Worm (Caenorhabditis elegans) whole organism, L4 larva: Measurements from ENCODE around the gene K02C4.5.

ENCODE experiments used
- ama-1 ChIP-seq: fragments of 150-350 bp; optimal IDR thresholded peaks from 2 replicates; lab custom pipeline; 2014; ENCODE audit warnings: inconsistent platforms, mixed read lengths
- arid-1 ChIP-seq: fragments of 200-800 bp; sonication (Bioruptor generic); conservative IDR thresholded peaks from 2 replicates; pipeline ENCODE4 v1.3.6; 2022; ENCODE audit warnings: missing genetic modification reagents, missing genetic modification characterization, missing compliant biosample characterization
- ceh-82 ChIP-seq: sonication (generic microtip); optimal IDR thresholded peaks from 2 replicates; lab custom pipeline; 2017; ENCODE audit warnings: missing biosample characterization, missing genetic modification characterization
- daf-8 ChIP-seq: fragments of 200-800 bp; sonication (Bioruptor generic); IDR thresholded peaks from 2 replicates; pipeline ENCODE4 v1.3.6; 2022; ENCODE audit warnings: missing genetic modification characterization, missing compliant biosample characterization
- mdl-1 ChIP-seq, 2 experiments: fragments of 150-350 bp in 1 of 2; sonication (generic microtip) in 1 of 2; optimal IDR thresholded peaks; 2 replicates each; lab custom pipeline; 2014 to 2017; ENCODE audit warnings: missing biosample characterization in 2 of 2, missing genetic modification characterization in 2 of 2
- nhr-11 ChIP-seq: fragments of 150-350 bp; optimal IDR thresholded peaks from 2 replicates; lab custom pipeline; 2014; ENCODE audit warnings: missing biosample characterization, missing genetic modification characterization
- nhr-48 ChIP-seq: sonication (generic microtip); optimal IDR thresholded peaks from 2 replicates; lab custom pipeline; 2016; ENCODE audit warnings: mild to moderate bottlenecking, missing genetic modification characterization, missing compliant biosample characterization
- nhr-77 ChIP-seq: fragments of 150-350 bp; optimal IDR thresholded peaks from 2 replicates; lab custom pipeline; 2014; ENCODE audit warnings: missing biosample characterization, missing genetic modification characterization
- pqm-1 ChIP-seq: sonication (generic microtip); optimal IDR thresholded peaks from 2 replicates; lab custom pipeline; 2017; ENCODE audit warnings: missing biosample characterization, missing genetic modification characterization
- sdz-12 ChIP-seq: fragments of 200-800 bp; sonication (Bioruptor generic); optimal IDR thresholded peaks from 2 replicates; lab custom pipeline; 2018; ENCODE audit warnings: mild to moderate bottlenecking, missing genetic modification characterization, missing compliant biosample characterization
- skn-1 ChIP-seq: fragments of 150-350 bp; optimal IDR thresholded peaks from 2 replicates; lab custom pipeline; 2014; ENCODE audit warnings: missing biosample characterization, missing genetic modification characterization
- snpc-4 ChIP-seq: fragments of 150-350 bp; optimal IDR thresholded peaks from 2 replicates; lab custom pipeline; 2014; ENCODE audit warnings: missing biosample characterization, missing genetic modification characterization
- zag-1 ChIP-seq: fragments of 150-350 bp; optimal IDR thresholded peaks from 2 replicates; lab custom pipeline; 2014; ENCODE audit warnings: missing biosample characterization, missing genetic modification characterization

DNA sequence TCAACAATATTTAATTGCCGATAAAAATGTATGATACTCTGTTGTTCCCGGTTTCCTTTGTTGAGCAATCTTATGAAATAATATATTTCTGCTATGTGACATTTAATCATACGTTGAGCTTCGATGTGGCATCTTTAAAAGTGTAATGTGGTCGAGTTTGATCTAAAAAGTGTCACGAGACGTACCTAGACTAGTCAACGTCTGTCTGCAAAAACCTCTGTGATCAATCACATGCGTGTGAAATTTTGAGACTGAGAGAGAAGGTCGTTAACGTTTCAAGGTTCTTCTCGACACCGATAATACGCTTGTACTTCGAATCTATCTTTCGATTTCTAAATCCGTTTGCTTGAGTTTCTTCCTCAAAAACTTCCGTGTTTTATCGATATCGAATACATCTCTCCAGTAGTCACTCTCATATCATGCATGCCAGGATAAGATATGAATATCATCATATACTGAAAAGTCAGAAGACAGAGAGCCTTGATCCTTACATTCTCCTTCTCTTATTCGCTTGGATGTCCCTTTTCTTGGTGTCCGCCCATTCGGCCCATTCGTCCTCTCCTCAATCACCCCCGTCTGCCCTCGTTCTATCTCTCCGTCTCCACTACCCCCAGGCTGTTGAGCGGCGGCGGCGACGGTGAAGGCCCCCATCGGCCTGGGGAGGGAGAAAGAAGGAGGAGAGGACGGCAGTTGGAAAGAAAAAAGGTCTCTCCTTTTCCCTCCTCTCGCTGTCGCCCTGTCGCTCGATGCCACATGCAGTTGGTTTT, 50.2 kb downstream of the K02C4.5 start:
- TF ChIP-seq ama-1 (no peak), sdz-12 (GFP tag; lab: Kevin White, UChicago) (no peak), skn-1 (tag; lab: Kevin White, UChicago) (no peak), arid-1 (GFP tag; lab: Robert Waterston, UW) (no peak), zag-1 (tag; lab: Kevin White, UChicago) (no peak), snpc-4 (tag; lab: Kevin White, UChicago) (no peak), daf-8 (GFP tag; lab: Robert Waterston, UW) (no peak), nhr-48 (tag; lab: Kevin White, UChicago) (peak; percentile 17), mdl-1 (tag; optimal IDR thresholded peaks at IDR 0.05; lab: Kevin White, UChicago) (peak in 1 of 2 experiments; percentile 63), pqm-1 (tag; lab: Kevin White, UChicago) (no peak), nhr-11 (no peak), ceh-82 (tag; lab: Kevin White, UChicago) (no peak), nhr-77 (tag; lab: Kevin White, UChicago) (peak; percentile 4)
